Worm (Caenorhabditis elegans) whole organism, L3 larva: ENCODE measurements around the gene wbp-11.

Experiments used
- ZK546.5 ChIP-seq: sonication (generic microtip); optimal IDR thresholded peaks from 2 replicates; lab custom pipeline; 2017; ENCODE audit warnings: missing biosample characterization, missing genetic modification characterization
- aly-2 ChIP-seq: fragments of 150-350 bp; optimal IDR thresholded peaks from 2 replicates; lab custom pipeline; 2014; ENCODE audit warnings: missing biosample characterization, missing genetic modification characterization
- ceh-16 ChIP-seq: sonication (generic microtip); optimal IDR thresholded peaks from 2 replicates; lab custom pipeline; 2017; ENCODE audit warnings: missing biosample characterization, missing genetic modification characterization
- ceh-28 ChIP-seq: fragments of 150-350 bp; optimal IDR thresholded peaks from 2 replicates; lab custom pipeline; 2014; ENCODE audit warnings: missing biosample characterization, missing genetic modification reagents, missing genetic modification characterization
- ceh-82 ChIP-seq: fragments of 150-350 bp; optimal IDR thresholded peaks from 2 replicates; lab custom pipeline; 2014; ENCODE audit warnings: missing biosample characterization, missing genetic modification characterization
- ceh-9 ChIP-seq: sonication (generic microtip); optimal IDR thresholded peaks from 2 replicates; lab custom pipeline; 2018; ENCODE audit warnings: missing biosample characterization, missing genetic modification characterization
- egl-5 ChIP-seq: fragments of 150-350 bp; optimal IDR thresholded peaks from 2 replicates; lab custom pipeline; 2017; ENCODE audit warnings: missing biosample characterization, missing genetic modification reagents, missing genetic modification characterization, inconsistent platforms
- elt-1 ChIP-seq: fragments of 150-350 bp; optimal IDR thresholded peaks from 2 replicates; lab custom pipeline; 2014; ENCODE audit warnings: missing biosample characterization, missing genetic modification characterization
- elt-2 ChIP-seq: sonication (generic microtip); optimal IDR thresholded peaks from 2 replicates; lab custom pipeline; 2016; ENCODE audit warnings: missing genetic modification reagents, mild to moderate bottlenecking, missing genetic modification characterization, missing compliant biosample characterization
- elt-3 ChIP-seq, 3 experiments: fragments of 150-350 bp in 1 of 3; sonication (generic microtip) in 2 of 3; optimal IDR thresholded peaks; 2 replicates in 2 of 3; 4 replicates in 1 of 3; lab custom pipeline; 2014 to 2017; ENCODE audit warnings: missing biosample characterization in 3 of 3, missing genetic modification characterization in 3 of 3
- eor-1 ChIP-seq, 2 experiments: fragments of 150-350 bp; optimal IDR thresholded peaks; 2 replicates each; lab custom pipeline; 2014 to 2018; ENCODE audit warnings: missing biosample characterization in 2 of 2, missing genetic modification characterization in 2 of 2
- fkh-10 ChIP-seq: sonication (generic microtip); optimal IDR thresholded peaks from 2 replicates; lab custom pipeline; 2017; ENCODE audit warnings: missing biosample characterization, missing genetic modification reagents, missing genetic modification characterization
- fkh-2 ChIP-seq: fragments of 150-350 bp; optimal IDR thresholded peaks from 2 replicates; lab custom pipeline; 2014; ENCODE audit warnings: missing biosample characterization, missing genetic modification reagents, missing genetic modification characterization
- fos-1 ChIP-seq: fragments of 150-350 bp; optimal IDR thresholded peaks from 2 replicates; lab custom pipeline; 2014; ENCODE audit warnings: missing biosample characterization, missing genetic modification characterization
- hmg-11 ChIP-seq: sonication (generic microtip); optimal IDR thresholded peaks from 2 replicates; lab custom pipeline; 2016; ENCODE audit warnings: missing genetic modification characterization, missing compliant biosample characterization
- jun-1 ChIP-seq: fragments of 150-350 bp; optimal IDR thresholded peaks from 2 replicates; lab custom pipeline; 2014; ENCODE audit warnings: missing biosample characterization, missing genetic modification reagents, missing genetic modification characterization
- lin-39 ChIP-seq: fragments of 150-350 bp; optimal IDR thresholded peaks from 2 replicates; lab custom pipeline; 2018; ENCODE audit warnings: missing biosample characterization, missing genetic modification reagents, missing genetic modification characterization
- lsy-12 ChIP-seq: sonication (generic microtip); optimal IDR thresholded peaks from 2 replicates; lab custom pipeline; 2016; ENCODE audit warnings: mild to moderate bottlenecking, missing genetic modification characterization, missing compliant biosample characterization
- nfya-1 ChIP-seq: sonication (generic microtip); optimal IDR thresholded peaks from 2 replicates; lab custom pipeline; 2017; ENCODE audit warnings: missing genetic modification characterization, mild to moderate bottlenecking, missing compliant biosample characterization, antibody characterized with exemption, moderate library complexity; ENCODE audit not compliant: insufficient read depth
- nhr-11 ChIP-seq: fragments of 150-350 bp; optimal IDR thresholded peaks from 2 replicates; lab custom pipeline; 2014; ENCODE audit warnings: missing biosample characterization, missing genetic modification characterization
- nhr-12 ChIP-seq: fragments of 150-350 bp; optimal IDR thresholded peaks from 2 replicates; lab custom pipeline; 2014; ENCODE audit warnings: missing biosample characterization, missing genetic modification characterization
- nhr-28 ChIP-seq: fragments of 150-350 bp; optimal IDR thresholded peaks from 2 replicates; lab custom pipeline; 2014; ENCODE audit warnings: missing biosample characterization, missing genetic modification characterization
- nhr-43 ChIP-seq: sonication (generic microtip); optimal IDR thresholded peaks from 2 replicates; lab custom pipeline; 2016; ENCODE audit warnings: mild to moderate bottlenecking, missing genetic modification characterization, missing compliant biosample characterization; ENCODE audit not compliant: poor library complexity, severe bottlenecking
- nhr-67 ChIP-seq: fragments of 150-350 bp; optimal IDR thresholded peaks from 2 replicates; lab custom pipeline; 2014; ENCODE audit warnings: missing biosample characterization, missing genetic modification characterization
- nhr-76 ChIP-seq: fragments of 150-350 bp; sonication (generic microtip); optimal IDR thresholded peaks from 5 replicates; lab custom pipeline; 2014; ENCODE audit warnings: missing biosample characterization, missing genetic modification characterization
- nhr-77 ChIP-seq: fragments of 150-350 bp; optimal IDR thresholded peaks from 2 replicates; lab custom pipeline; 2014; ENCODE audit warnings: missing biosample characterization, missing genetic modification characterization
- pha-4 ChIP-seq: fragments of 150-350 bp; optimal IDR thresholded peaks from 2 replicates; lab custom pipeline; 2014; ENCODE audit warnings: missing biosample characterization, missing genetic modification reagents, missing genetic modification characterization
- pqm-1 ChIP-seq: fragments of 150-350 bp; optimal IDR thresholded peaks from 2 replicates; lab custom pipeline; 2017; ENCODE audit warnings: missing biosample characterization, missing genetic modification characterization, inconsistent platforms
- sea-2 ChIP-seq: fragments of 150-350 bp; sonication (generic microtip); optimal IDR thresholded peaks from 4 replicates; lab custom pipeline; 2014; ENCODE audit warnings: missing biosample characterization, missing genetic modification reagents, missing genetic modification characterization
- skn-1 ChIP-seq: fragments of 150-350 bp; optimal IDR thresholded peaks from 2 replicates; lab custom pipeline; 2014; ENCODE audit warnings: missing biosample characterization, missing genetic modification characterization
- snpc-4 ChIP-seq: fragments of 150-350 bp; optimal IDR thresholded peaks from 2 replicates; lab custom pipeline; 2014; ENCODE audit warnings: missing biosample characterization, missing genetic modification characterization
- unc-39 ChIP-seq: sonication (generic microtip); optimal IDR thresholded peaks from 4 replicates; lab custom pipeline; 2017; ENCODE audit warnings: missing biosample characterization, missing genetic modification characterization
- unc-62 ChIP-seq: fragments of 150-350 bp; sonication (generic microtip); optimal IDR thresholded peaks from 4 replicates; lab custom pipeline; 2014; ENCODE audit warnings: missing biosample characterization, missing genetic modification reagents, missing genetic modification characterization
- ztf-11 ChIP-seq: fragments of 150-350 bp; optimal IDR thresholded peaks from 2 replicates; lab custom pipeline; 2014; ENCODE audit warnings: missing biosample characterization, missing genetic modification characterization
- ztf-4 ChIP-seq: fragments of 150-350 bp; optimal IDR thresholded peaks from 2 replicates; lab custom pipeline; 2014; ENCODE audit warnings: missing biosample characterization, missing genetic modification characterization

wbp-11 gene

DNA sequence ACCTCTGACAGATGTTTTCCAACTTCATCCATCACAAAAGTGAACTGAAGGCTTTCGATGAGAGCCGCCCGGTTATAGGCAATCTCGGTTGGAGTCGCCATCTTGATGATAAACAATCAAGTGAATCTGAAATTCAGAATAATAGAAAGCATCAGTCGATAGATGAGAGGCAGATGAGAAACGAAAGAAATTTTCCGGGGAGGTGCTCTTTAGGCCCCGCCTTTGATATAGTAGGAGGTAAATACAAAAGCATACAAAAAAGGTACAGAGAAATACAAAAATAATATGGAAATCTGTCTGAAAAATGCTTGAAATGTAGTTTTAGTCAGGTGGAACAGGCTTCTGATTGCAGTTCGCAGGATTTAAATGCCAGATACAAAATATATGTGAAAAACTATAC is 9.9 kb downstream of the wbp-11 start, which contains the start of gene srd-1:
TSS of gene srd-1 (minus strand) at position 101 of the 400 bp plus-strand sequence.
- TF ChIP-seq fos-1 (no peak), elt-3 (tag; optimal IDR thresholded peaks at IDR 0.05; lab: Kevin White, UChicago) (no peak), unc-39 (tag; lab: Kevin White, UChicago) (no peak)

ce11 chrII:10187808-10188207 is 15.1 kb downstream of the wbp-11 start, which contains the start of gene srd-2:
Gene srd-2, minus strand, starts transcription at chrII:10187908.
- TF ChIP-seq fos-1: no peak
- no peak for TF ChIP-seq lsy-12 (tag; lab: Kevin White, UChicago)
- TF ChIP-seq pha-4 (tag; lab: Kevin White, UChicago): no peak
- no peak for TF ChIP-seq eor-1 (tag; optimal IDR thresholded peaks at IDR 0.05; lab: Kevin White, UChicago)
- TF ChIP-seq ceh-82 (tag; lab: Kevin White, UChicago): no peak
- TF ChIP-seq nhr-76 (tag; lab: Kevin White, UChicago): no peak
- no peak for TF ChIP-seq fkh-10 (GFP tag; lab: Kevin White, UChicago)
- no peak for TF ChIP-seq ZK546.5 (tag; lab: Kevin White, UChicago)
- TF ChIP-seq nhr-77 (tag; lab: Kevin White, UChicago): no peak
- TF ChIP-seq fkh-2 (tag; lab: Kevin White, UChicago): no peak
- no peak for TF ChIP-seq jun-1 (tag; lab: Kevin White, UChicago)
- TF ChIP-seq elt-1 (tag; lab: Kevin White, UChicago): no peak
- no peak for TF ChIP-seq nfya-1
- no peak for TF ChIP-seq ceh-9
- no peak for TF ChIP-seq ztf-4 (tag; lab: Kevin White, UChicago)
- no peak for TF ChIP-seq nhr-11 (tag; lab: Kevin White, UChicago)
- TF ChIP-seq elt-3 (tag; optimal IDR thresholded peaks at IDR 0.05; lab: Kevin White, UChicago): no peak
- TF ChIP-seq nhr-43: no peak
- TF ChIP-seq egl-5 (tag; lab: Kevin White, UChicago): no peak

DNA sequence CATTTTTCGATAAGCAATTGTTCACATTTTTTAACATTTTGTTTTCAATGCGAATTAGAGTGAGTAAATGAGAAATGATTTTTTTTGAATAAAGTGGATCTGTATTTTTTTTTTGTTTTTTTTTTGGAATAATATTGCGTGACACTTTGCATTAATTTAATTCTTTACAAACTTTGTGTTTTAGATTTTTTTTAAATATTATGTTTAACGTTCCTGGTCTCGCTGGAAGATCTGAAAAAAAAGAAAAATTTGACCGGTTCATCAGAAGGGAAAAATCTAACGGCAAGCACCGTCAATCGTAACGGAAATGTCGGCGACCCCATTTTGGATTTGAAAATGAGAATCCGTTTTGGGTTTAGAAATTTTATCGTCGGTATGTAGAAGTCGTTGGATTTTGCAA is 16.6 kb downstream of the wbp-11 start, which contains the start of gene cdc-25.4:
TSS of gene cdc-25.4 (minus strand) at position 101 of the 400 bp plus-strand sequence.
- TF ChIP-seq ceh-16 (tag; lab: Kevin White, UChicago) (no peak), pqm-1 (tag; lab: Kevin White, UChicago) (no peak), lin-39 (tag; lab: Kevin White, UChicago) (no peak)

ce11 chrII:10192207-10192606 is 19.5 kb downstream of the wbp-11 start, which contains the start of gene R05H5.7:
Gene R05H5.7, plus strand, starts transcription at chrII:10192507.
- TF ChIP-seq nhr-11 (tag; lab: Kevin White, UChicago) (no peak), elt-2 (tag; lab: Kevin White, UChicago) (no peak), snpc-4 (tag; lab: Kevin White, UChicago) (no peak), nfya-1 (no peak), unc-62 (GFP tag; lab: Kevin White, UChicago) (no peak), nhr-67 (tag; lab: Kevin White, UChicago) (no peak), fkh-2 (tag; lab: Kevin White, UChicago) (no peak), nhr-43 (no peak), ceh-9 (no peak), nhr-12 (no peak), ceh-82 (tag; lab: Kevin White, UChicago) (no peak), elt-3 (tag; optimal IDR thresholded peaks at IDR 0.05; lab: Kevin White, UChicago) (no peak), ceh-28 (tag; lab: Kevin White, UChicago) (no peak), egl-5 (tag; lab: Kevin White, UChicago) (no peak), sea-2 (GFP tag; lab: Kevin White, UChicago) (no peak), ztf-11 (tag; lab: Kevin White, UChicago) (no peak), nhr-28 (tag; lab: Kevin White, UChicago) (no peak), ztf-4 (tag; lab: Kevin White, UChicago) (no peak), nhr-77 (tag; lab: Kevin White, UChicago) (no peak), skn-1 (tag; lab: Kevin White, UChicago) (no peak)

ce11 chrII:10194605-10195004 is 21.9 kb downstream of the wbp-11 start, which contains the start of gene srb-6:
Gene srb-6, plus strand, starts transcription at chrII:10194905.
- no peak for TF ChIP-seq unc-62 (GFP tag; lab: Kevin White, UChicago)
- no peak for TF ChIP-seq hmg-11 (tag; lab: Kevin White, UChicago)
- no peak for TF ChIP-seq nfya-1
- TF ChIP-seq aly-2: no peak
